Worm (Caenorhabditis elegans) whole organism, early embryonic: ENCODE data around the gene H14E04.2.

Experiments used
- B0310.2 ChIP-seq: sonication (generic microtip); optimal IDR thresholded peaks from 2 replicates; lab custom pipeline; 2016; ENCODE audit warnings: mild to moderate bottlenecking, missing genetic modification characterization, missing compliant biosample characterization
- F13C5.2 ChIP-seq: sonication (generic microtip); optimal IDR thresholded peaks from 2 replicates; lab custom pipeline; 2017; ENCODE audit warnings: mild to moderate bottlenecking, missing genetic modification characterization, inconsistent platforms, missing compliant biosample characterization
- aly-1 ChIP-seq: sonication (generic microtip); optimal IDR thresholded peaks from 2 replicates; lab custom pipeline; 2016; ENCODE audit warnings: missing genetic modification characterization, missing compliant biosample characterization
- ama-1 ChIP-seq: fragments of 150-350 bp; optimal IDR thresholded peaks from 2 replicates; lab custom pipeline; 2014
- ceh-13 ChIP-seq: fragments of 200-800 bp; sonication (Bioruptor generic); optimal IDR thresholded peaks from 2 replicates; lab custom pipeline; 2018; ENCODE audit warnings: mild to moderate bottlenecking, missing genetic modification characterization, missing compliant biosample characterization
- ceh-36 ChIP-seq: sonication (generic microtip); optimal IDR thresholded peaks from 2 replicates; lab custom pipeline; 2016; ENCODE audit warnings: missing genetic modification characterization, inconsistent platforms, missing compliant biosample characterization
- ets-7 ChIP-seq: sonication (generic microtip); optimal IDR thresholded peaks from 2 replicates; lab custom pipeline; 2016; ENCODE audit warnings: missing genotype, missing genetic modification characterization, missing compliant biosample characterization
- flt-1 ChIP-seq: fragments of 200-800 bp; sonication (Bioruptor generic); IDR thresholded peaks from 2 replicates; pipeline ENCODE4 v1.3.6; 2022; ENCODE audit warnings: missing genetic modification characterization, missing compliant biosample characterization
- hmbx-1 ChIP-seq: sonication (generic microtip); optimal IDR thresholded peaks from 2 replicates; lab custom pipeline; 2016; ENCODE audit warnings: mild to moderate bottlenecking, missing genetic modification characterization, missing compliant biosample characterization
- hmg-4 ChIP-seq: fragments of 200-800 bp; sonication (Bioruptor generic); optimal IDR thresholded peaks from 2 replicates; lab custom pipeline; 2018; ENCODE audit warnings: mild to moderate bottlenecking, missing genetic modification characterization, missing compliant biosample characterization
- hnd-1 ChIP-seq: sonication (generic microtip); optimal IDR thresholded peaks from 2 replicates; lab custom pipeline; 2016; ENCODE audit warnings: missing genetic modification characterization, missing compliant biosample characterization
- pes-1 ChIP-seq: fragments of 200-800 bp; sonication (Bioruptor generic); IDR thresholded peaks from 2 replicates; pipeline ENCODE4 v1.3.6; 2022; ENCODE audit warnings: missing genetic modification reagents, missing genetic modification characterization, missing compliant biosample characterization
- scrt-1 ChIP-seq: fragments of 200-800 bp; sonication (Bioruptor generic); IDR thresholded peaks from 2 replicates; pipeline ENCODE4 v1.3.6; 2022; ENCODE audit warnings: missing genetic modification characterization, missing compliant biosample characterization
- sea-1 ChIP-seq: fragments of 200-800 bp; sonication (Bioruptor generic); conservative IDR thresholded peaks from 2 replicates; pipeline ENCODE4 v1.3.6; 2022; ENCODE audit warnings: missing genetic modification characterization, missing compliant biosample characterization
- tbx-11 ChIP-seq: fragments of 200-800 bp; sonication (Bioruptor generic); IDR thresholded peaks from 2 replicates; pipeline ENCODE4 v1.3.6; 2022; ENCODE audit warnings: missing genetic modification characterization, missing compliant biosample characterization
- tbx-37 ChIP-seq: fragments of 200-800 bp; sonication (Bioruptor generic); conservative IDR thresholded peaks from 2 replicates; pipeline ENCODE4 v1.3.6; 2022; ENCODE audit warnings: missing genetic modification reagents, missing genetic modification characterization, missing compliant biosample characterization
- tra-4 ChIP-seq: sonication (generic microtip); optimal IDR thresholded peaks from 2 replicates; lab custom pipeline; 2017; ENCODE audit warnings: missing genetic modification characterization, missing compliant biosample characterization

H14E04.2 gene

ce11 chrIII:2362648-2363047, 13.3 kb upstream of the H14E04.2 start, which contains the start of gene srd-69:
Gene srd-69, plus strand, starts transcription at chrIII:2362948.
- TF ChIP-seq F13C5.2 (tag; lab: Kevin White, UChicago): no peak
- no peak for TF ChIP-seq tbx-11 (GFP tag; lab: Robert Waterston, UW)
- no peak for TF ChIP-seq B0310.2

ce11 chrIII:2368424-2368823, 7.6 kb upstream of the H14E04.2 start, which contains the start of gene H04J21.4:
Gene H04J21.4, minus strand, starts transcription at chrIII:2368524.
- TF ChIP-seq aly-1 (no peak), pes-1 (no peak), B0310.2 (no peak), ceh-13 (no peak), ceh-36 (tag; lab: Kevin White, UChicago) (no peak), tbx-11 (GFP tag; lab: Robert Waterston, UW) (no peak), tra-4 (tag; lab: Kevin White, UChicago) (no peak), hmbx-1 (tag; lab: Kevin White, UChicago) (no peak), ets-7 (tag; lab: Kevin White, UChicago) (no peak)

DNA sequence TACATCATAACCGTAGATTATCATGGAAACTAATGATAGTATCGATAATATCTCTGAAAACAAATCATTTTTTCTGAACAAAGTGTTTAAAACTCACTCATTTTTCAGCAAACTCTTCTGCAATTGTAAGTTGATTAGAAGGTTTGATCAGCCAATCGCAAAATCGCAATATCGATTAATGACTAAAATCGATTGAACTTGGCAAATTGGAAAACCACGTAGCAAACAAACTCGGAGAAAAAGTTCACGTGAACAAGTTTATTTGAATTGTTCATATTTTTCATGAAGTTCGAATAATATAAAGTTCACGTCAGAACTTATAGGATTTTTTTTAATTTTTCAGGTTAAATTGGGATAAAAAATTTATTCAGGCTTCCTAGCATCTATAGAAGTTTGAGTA, 4.1 kb upstream of the H14E04.2 start, which contains the start of gene H04J21.1:
TSS of gene H04J21.1 (minus strand) at position 101 of the 400 bp plus-strand sequence.
- TF ChIP-seq tbx-37 (GFP tag; lab: Robert Waterston, UW) (no peak), hnd-1 (tag; lab: Kevin White, UChicago) (no peak), ceh-13 (no peak), flt-1 (no peak), pes-1 (no peak)

ce11 chrIII:2384364-2384763, 8.4 kb downstream of the H14E04.2 start:
- no peak for TF ChIP-seq flt-1
- no peak for TF ChIP-seq tbx-37 (GFP tag; lab: Robert Waterston, UW)
- no peak for TF ChIP-seq ets-7 (tag; lab: Kevin White, UChicago)
- no peak for TF ChIP-seq aly-1
- no peak for TF ChIP-seq ceh-36 (tag; lab: Kevin White, UChicago)
- TF ChIP-seq ama-1 (lab: Kevin White, UChicago): no peak
- TF ChIP-seq scrt-1 (GFP tag; lab: Robert Waterston, UW): no peak
- no peak for TF ChIP-seq ceh-13
- no peak for TF ChIP-seq tra-4 (tag; lab: Kevin White, UChicago)

DNA sequence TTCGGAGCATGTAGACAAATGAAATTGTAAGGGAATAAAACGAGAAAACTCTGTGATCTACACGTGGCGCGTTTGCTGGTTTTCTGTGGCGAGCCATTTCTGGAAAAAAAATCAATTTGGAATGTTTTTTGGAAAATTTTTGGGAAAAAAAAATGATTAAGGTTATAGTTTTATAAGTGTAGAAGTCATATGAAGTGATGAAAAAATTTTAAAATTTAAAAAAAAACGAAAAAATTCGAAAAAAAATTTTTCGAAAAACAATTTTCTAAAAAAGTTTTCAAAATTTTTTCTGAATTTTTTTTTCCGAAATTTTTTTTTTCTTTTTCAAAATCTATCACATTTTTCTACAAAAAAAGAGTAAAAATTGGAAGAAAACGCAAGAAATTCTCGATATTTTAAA, 10.5 kb downstream of the H14E04.2 start, which contains the start of gene H14E04.3:
TSS of gene H14E04.3 (minus strand) at position 101 of the 400 bp plus-strand sequence.
- TF ChIP-seq hmbx-1 (tag; lab: Kevin White, UChicago): no peak
- no peak for TF ChIP-seq ets-7 (tag; lab: Kevin White, UChicago)
- TF ChIP-seq ceh-13: no peak
- no peak for TF ChIP-seq pes-1
- TF ChIP-seq tra-4 (tag; lab: Kevin White, UChicago): no peak
- no peak for TF ChIP-seq flt-1
- TF ChIP-seq ceh-36 (tag; lab: Kevin White, UChicago): no peak
- TF ChIP-seq hmg-4 (GFP tag; lab: Kevin White, UChicago): no peak
- TF ChIP-seq hnd-1 (tag; lab: Kevin White, UChicago): no peak
- no peak for TF ChIP-seq F13C5.2 (tag; lab: Kevin White, UChicago)
- no peak for TF ChIP-seq B0310.2

- TF ChIP-seq flt-1 (no peak), tbx-37 (GFP tag; lab: Robert Waterston, UW) (no peak), hnd-1 (tag; lab: Kevin White, UChicago) (no peak), ceh-13 (no peak), ama-1 (lab: Kevin White, UChicago) (no peak), tbx-11 (GFP tag; lab: Robert Waterston, UW) (no peak), pes-1 (no peak), F13C5.2 (tag; lab: Kevin White, UChicago) (no peak), B0310.2 (no peak), hmg-4 (GFP tag; lab: Kevin White, UChicago) (no peak), sea-1 (GFP tag; lab: Robert Waterston, UW) (no peak), tra-4 (tag; lab: Kevin White, UChicago) (no peak), ceh-36 (tag; lab: Kevin White, UChicago) (no peak)
These were observed 15.7 kb downstream of the H14E04.2 start for ce11 chrIII:2391704-2392103.

ce11 chrIII:2393666-2394154, 17.7 kb downstream of the H14E04.2 start:
- TF ChIP-seq pes-1: no peak
- no peak for TF ChIP-seq F13C5.2 (tag; lab: Kevin White, UChicago)
- TF ChIP-seq ets-7 (tag; lab: Kevin White, UChicago): no peak
- TF ChIP-seq tbx-11 (GFP tag; lab: Robert Waterston, UW): no peak
- no peak for TF ChIP-seq hmbx-1 (tag; lab: Kevin White, UChicago)
- TF ChIP-seq ceh-13: no peak

DNA sequence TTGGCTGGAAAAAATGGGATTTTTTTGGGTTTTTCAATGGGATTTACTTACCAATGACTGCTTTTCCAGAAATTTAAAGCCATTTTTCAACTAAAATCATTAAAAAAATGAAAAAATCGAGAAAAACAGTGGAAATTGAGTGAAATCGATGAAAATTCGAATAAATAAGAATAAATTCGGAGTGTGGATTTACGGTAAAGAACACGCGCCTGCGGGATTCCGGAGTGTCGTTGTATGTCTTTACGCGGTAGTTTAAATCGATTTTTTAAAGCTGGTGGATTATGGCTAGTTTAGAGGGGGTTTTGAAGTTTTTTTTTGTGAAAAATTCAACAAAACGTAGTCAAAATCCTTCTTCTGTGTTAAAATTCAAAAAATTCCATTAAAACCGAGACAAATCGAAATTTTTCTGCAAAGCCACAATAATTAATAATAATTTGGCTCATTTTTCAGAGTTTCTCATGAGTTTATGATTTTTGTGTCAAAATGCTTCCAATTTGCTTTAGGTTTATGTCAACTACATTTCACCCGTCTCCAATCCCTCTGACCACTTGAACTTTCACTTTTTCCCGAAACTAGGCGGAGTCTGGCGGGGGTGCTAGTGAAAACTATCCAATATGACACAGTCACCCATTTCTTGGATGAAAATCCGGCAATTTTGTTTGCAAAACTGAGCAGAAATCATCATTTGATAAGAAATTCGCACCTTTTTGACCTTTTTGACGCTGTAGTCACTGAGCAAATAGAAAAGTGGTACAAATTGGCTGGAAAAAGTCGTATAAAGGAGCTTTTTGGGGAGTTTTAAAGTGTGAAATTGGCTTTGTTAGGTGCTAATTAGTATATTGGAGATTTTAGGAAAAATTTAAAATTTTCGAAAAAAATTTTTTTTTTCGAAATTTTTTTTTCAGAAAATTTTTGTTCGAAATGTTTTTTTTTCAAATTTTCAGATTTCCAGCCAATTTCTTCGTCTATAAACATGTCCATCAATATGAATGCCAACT, 25.4 kb downstream of the H14E04.2 start, which contains the start of the genes cic-1 and strm-1:
TSS of gene cic-1 (minus strand) at position 96 of the 998 bp plus-strand sequence.
TSS of gene strm-1 (plus strand) at position 945 of the 998 bp plus-strand sequence.
- TF ChIP-seq tbx-37 (GFP tag; lab: Robert Waterston, UW) (no peak), B0310.2 (no peak), ama-1 (lab: Kevin White, UChicago) (no peak), ceh-13 (no peak), pes-1 (no peak), tbx-11 (GFP tag; lab: Robert Waterston, UW) (no peak), scrt-1 (GFP tag; lab: Robert Waterston, UW) (no peak), F13C5.2 (tag; lab: Kevin White, UChicago) (no peak), tra-4 (tag; lab: Kevin White, UChicago) (no peak), hnd-1 (tag; lab: Kevin White, UChicago) (no peak), sea-1 (GFP tag; lab: Robert Waterston, UW) (no peak), aly-1 (no peak), ceh-36 (tag; lab: Kevin White, UChicago) (no peak), flt-1 (no peak), ets-7 (tag; lab: Kevin White, UChicago) (no peak), hmg-4 (GFP tag; lab: Kevin White, UChicago) (no peak), hmbx-1 (tag; lab: Kevin White, UChicago) (no peak)
